Worm (Caenorhabditis elegans) whole organism, young adult: ENCODE data around the gene pig-1.

Source experiments
- F49E8.2 ChIP-seq: sonication (generic microtip); optimal IDR thresholded peaks from 3 replicates; lab custom pipeline; 2017; ENCODE audit warnings: missing genetic modification characterization, mild to moderate bottlenecking, missing compliant biosample characterization, antibody characterized with exemption, moderate library complexity; ENCODE audit not compliant: insufficient read depth
- attf-3 ChIP-seq: fragments of 200-800 bp; sonication (Bioruptor generic); conservative IDR thresholded peaks from 2 replicates; pipeline ENCODE4 v1.3.6; 2022; ENCODE audit warnings: missing genetic modification reagents, missing genetic modification characterization, missing compliant biosample characterization
- ceh-100 ChIP-seq: fragments of 200-800 bp; sonication (Bioruptor generic); IDR thresholded peaks from 2 replicates; pipeline ENCODE4 v1.3.6; 2022; ENCODE audit warnings: missing genetic modification reagents, missing genetic modification characterization, missing compliant biosample characterization
- lsy-27 ChIP-seq: sonication (generic microtip); optimal IDR thresholded peaks from 2 replicates; lab custom pipeline; 2017; ENCODE audit warnings: missing genetic modification characterization, mild to moderate bottlenecking, missing compliant biosample characterization, antibody characterized with exemption, missing genotype, borderline replicate concordance; ENCODE audit not compliant: insufficient read depth
- nhr-179 ChIP-seq: sonication (generic microtip); optimal IDR thresholded peaks from 2 replicates; lab custom pipeline; 2016; ENCODE audit warnings: mild to moderate bottlenecking, missing genetic modification characterization, missing compliant biosample characterization
- unc-62 ChIP-seq: fragments of 150-350 bp; optimal IDR thresholded peaks from 2 replicates; lab custom pipeline; 2014; ENCODE audit warnings: missing biosample characterization, missing genetic modification reagents, missing genetic modification characterization

ce11 chrIV:466569-466968 lies 52.7 kb downstream of the pig-1 start:
- no peak for TF ChIP-seq nhr-179
- no peak for TF ChIP-seq ceh-100 (GFP tag; lab: Robert Waterston, UW)
- TF ChIP-seq attf-3: no peak
- TF ChIP-seq unc-62: no peak
- TF ChIP-seq F49E8.2 (tag; lab: Kevin White, UChicago): no peak
- no peak for TF ChIP-seq lsy-27
